Worm (Caenorhabditis elegans) whole organism, young adult: Measurements from ENCODE around the gene sre-14.

Experiments
- F55B11.4 ChIP-seq: sonication (generic microtip); optimal IDR thresholded peaks from 2 replicates; lab custom pipeline; 2016; ENCODE audit warnings: missing compliant biosample characterization, missing genetic modification characterization, borderline replicate concordance; ENCODE audit not compliant: insufficient read depth
- Y56A3A.18 ChIP-seq: fragments of 200-800 bp; sonication (Bioruptor generic); IDR thresholded peaks from 2 replicates; pipeline ENCODE4 v1.3.6; 2022; ENCODE audit warnings: missing genetic modification reagents, missing genetic modification characterization, missing compliant biosample characterization
- Y79H2A.3 ChIP-seq: fragments of 200-800 bp; sonication (Bioruptor generic); conservative IDR thresholded peaks from 2 replicates; pipeline ENCODE4 v1.3.6; 2022; ENCODE audit warnings: missing genetic modification reagents, missing genetic modification characterization, missing compliant biosample characterization
- ceh-58 ChIP-seq: fragments of 200-800 bp; sonication (Bioruptor generic); IDR thresholded peaks from 2 replicates; pipeline ENCODE4 v1.3.6; 2022; ENCODE audit warnings: missing genetic modification characterization, missing compliant biosample characterization
- dpl-1 ChIP-seq: fragments of 150-350 bp; optimal IDR thresholded peaks from 2 replicates; lab custom pipeline; 2014; ENCODE audit warnings: missing biosample characterization, missing genetic modification reagents, missing genetic modification characterization
- hsf-1 ChIP-seq: fragments of 200-800 bp; sonication (Bioruptor generic); IDR thresholded peaks from 2 replicates; pipeline ENCODE4 v1.3.6; 2022; ENCODE audit warnings: missing genetic modification reagents, missing genetic modification characterization, missing compliant biosample characterization
- madf-10 ChIP-seq: sonication (generic microtip); optimal IDR thresholded peaks from 2 replicates; lab custom pipeline; 2016; ENCODE audit warnings: mild to moderate bottlenecking, missing genetic modification characterization, missing compliant biosample characterization
- mcd-1 ChIP-seq: fragments of 200-800 bp; sonication (Bioruptor generic); IDR thresholded peaks from 2 replicates; pipeline ENCODE4 v1.3.6; 2022; ENCODE audit warnings: missing genetic modification reagents, missing genetic modification characterization, missing compliant biosample characterization
- pha-4 ChIP-seq: fragments of 150-350 bp; sonication (generic microtip); optimal IDR thresholded peaks from 2 replicates; lab custom pipeline; 2014; ENCODE audit warnings: missing biosample characterization, missing genetic modification reagents, missing genetic modification characterization
- snpc-1.1 ChIP-seq: sonication (generic microtip); optimal IDR thresholded peaks from 2 replicates; lab custom pipeline; 2017; ENCODE audit warnings: missing genetic modification characterization, mild to moderate bottlenecking, missing compliant biosample characterization, antibody characterized with exemption, moderate library complexity, missing genotype, missing genetic modification reagents; ENCODE audit not compliant: insufficient read depth
- zfh-2 ChIP-seq: fragments of 200-800 bp; sonication (Bioruptor generic); conservative IDR thresholded peaks from 2 replicates; pipeline ENCODE4 v1.3.6; 2022; ENCODE audit warnings: missing genetic modification reagents, missing genetic modification characterization, missing compliant biosample characterization

- no peak for TF ChIP-seq hsf-1 (GFP tag; lab: Robert Waterston, UW)
- TF ChIP-seq F55B11.4, result no peak
- TF ChIP-seq Y56A3A.18 (GFP tag; lab: Robert Waterston, UW), result no peak
- TF ChIP-seq dpl-1 (GFP tag; lab: Kevin White, UChicago), result no peak
- no peak for TF ChIP-seq ceh-58
- no peak for TF ChIP-seq snpc-1.1 (tag; lab: Kevin White, UChicago)
- no peak for TF ChIP-seq Y79H2A.3
- TF ChIP-seq madf-10 (tag; lab: Kevin White, UChicago), result no peak
- TF ChIP-seq mcd-1 (GFP tag; lab: Robert Waterston, UW), result no peak
- no peak for TF ChIP-seq pha-4 (tag; lab: Kevin White, UChicago)
- TF ChIP-seq zfh-2 (GFP tag; lab: Robert Waterston, UW), result no peak
Measured at ce11 chrIV:12236011-12236410, 25.2 kb downstream of the sre-14 start, which contains the start of gene sre-16.
